In the genomic region with DNA sequence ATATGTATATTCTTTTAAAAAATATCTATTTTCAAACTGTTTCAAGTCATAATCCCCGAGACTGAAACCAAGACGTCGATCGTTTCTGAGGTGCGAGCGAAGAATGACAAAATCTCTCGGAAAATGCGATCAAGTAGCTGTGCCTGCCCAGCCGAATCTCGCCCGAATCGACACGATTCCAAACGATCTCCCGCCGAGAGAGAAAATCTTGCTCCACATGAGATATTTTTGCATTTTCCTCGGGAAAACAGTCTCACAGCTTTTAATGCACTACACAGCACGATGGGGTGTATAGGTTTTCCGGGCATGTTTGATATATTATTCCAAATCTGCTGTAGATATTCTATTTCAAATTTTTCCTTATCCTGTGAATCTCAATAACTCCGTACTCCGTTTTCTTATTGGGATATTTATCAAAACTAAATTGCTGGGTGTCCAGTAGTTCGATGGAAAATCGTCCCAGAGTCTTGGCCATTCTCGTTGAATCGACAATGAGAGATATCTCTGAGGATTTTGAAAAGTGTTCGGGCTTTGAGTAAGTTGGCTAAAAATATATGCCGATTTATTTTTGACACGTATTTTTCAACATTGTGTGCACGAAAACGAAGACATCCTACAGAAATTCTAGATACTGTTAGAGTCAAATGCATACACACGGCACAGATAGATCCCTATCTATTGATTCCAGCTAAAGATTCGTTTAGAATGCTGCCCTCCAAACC, we compare ENCODE assay signal across 1 fruit fly cellular context.
TF ChIP-seq lines count a peak whose summit lies in the region.

A gene (minus strand): TSS at position 88 of the 722 bp plus-strand sequence.

TF ChIP-seq in whole organism, embryonic, 481 proteins besides CTCF, POLR2A, EP300 and RAD21 (continued from another document and continues in another):
- peak; percentile 93 for TF ChIP-seq dysf (GFP tag; IDR thresholded peaks at IDR 0.05; lab: Robert Waterston, UW)
- peak; percentile 91 for TF ChIP-seq CG4730 (GFP tag; IDR thresholded peaks at IDR 0.05; lab: Robert Waterston, UW)
- peak; percentile 91 for TF ChIP-seq CG2712 (tag; optimal IDR thresholded peaks at IDR 0.05; lab: Kevin White, UChicago)
- peak; percentile 93 for TF ChIP-seq CG17359 (tag; optimal IDR thresholded peaks at IDR 0.05; lab: Kevin White, UChicago)
- TF ChIP-seq fd96Cb (tag; optimal IDR thresholded peaks at IDR 0.05; lab: Kevin White, UChicago) = peak; percentile 82
- peak; percentile 82 for TF ChIP-seq Taf1 (GFP tag; IDR thresholded peaks at IDR 0.05; lab: Robert Waterston, UW)
- no peak for TF ChIP-seq crol (GFP tag; IDR thresholded peaks at IDR 0.05; lab: Robert Waterston, UW)
- peak in 1 of 2 experiments; percentile 45 for TF ChIP-seq crp (GFP tag; optimal IDR thresholded peaks at IDR 0.05; lab: Kevin White, UChicago)
- peak; percentile 87 for TF ChIP-seq B-H1 (GFP tag; IDR thresholded peaks at IDR 0.05; lab: Robert Waterston, UW)
- peak; percentile 94 for TF ChIP-seq Rfx (GFP tag; IDR thresholded peaks at IDR 0.05; lab: Robert Waterston, UW)
- TF ChIP-seq CG10462 (GFP tag; optimal IDR thresholded peaks at IDR 0.05; lab: Kevin White, UChicago) = peak; percentile 83
- peak; percentile 91 for TF ChIP-seq Deaf1 (tag; optimal IDR thresholded peaks at IDR 0.05; lab: Kevin White, UChicago)
- TF ChIP-seq Asciz (GFP tag; optimal IDR thresholded peaks at IDR 0.05; lab: Kevin White, UChicago) = peak; percentile 81
- TF ChIP-seq CG13424 (tag; optimal IDR thresholded peaks at IDR 0.05; lab: Kevin White, UChicago) = peak; percentile 97
- peak; percentile 47 for TF ChIP-seq CG6654 (GFP tag; optimal IDR thresholded peaks at IDR 0.05; lab: Kevin White, UChicago)
- no peak for TF ChIP-seq CG6791 (GFP tag; IDR thresholded peaks at IDR 0.05; lab: Robert Waterston, UW; ENCODE audit: partially characterized antibody)
- peak; percentile 89 for TF ChIP-seq Mad (GFP tag; optimal IDR thresholded peaks at IDR 0.05; lab: Kevin White, UChicago)
- peak; percentile 89 for TF ChIP-seq Hr3 (GFP tag; optimal IDR thresholded peaks at IDR 0.05; lab: Kevin White, UChicago)
- TF ChIP-seq CG2129 (GFP tag; IDR thresholded peaks at IDR 0.05; lab: Robert Waterston, UW; ENCODE audit: partially characterized antibody) = no peak
- TF ChIP-seq Awh (GFP tag; IDR thresholded peaks at IDR 0.05; lab: Robert Waterston, UW) = peak; percentile 90
- TF ChIP-seq pum (GFP tag; optimal IDR thresholded peaks at IDR 0.05; lab: Kevin White, UChicago) = peak; percentile 84
- TF ChIP-seq Antp (GFP tag; optimal IDR thresholded peaks at IDR 0.05; lab: Kevin White, UChicago) = peak; percentile 86
- TF ChIP-seq CG10267 (tag; optimal IDR thresholded peaks at IDR 0.05; lab: Kevin White, UChicago) = peak; percentile 86
- TF ChIP-seq CG11398 (GFP tag; optimal IDR thresholded peaks at IDR 0.05; lab: Kevin White, UChicago) = peak; percentile 91
- TF ChIP-seq CG12155 (GFP tag; optimal IDR thresholded peaks at IDR 0.05; lab: Kevin White, UChicago) = peak; percentile 89
- TF ChIP-seq YL-1 (GFP tag; optimal IDR thresholded peaks at IDR 0.05; lab: Kevin White, UChicago) = peak; percentile 16
- peak; percentile 28 for TF ChIP-seq CG8359 (GFP tag; optimal IDR thresholded peaks at IDR 0.05; lab: Kevin White, UChicago; ENCODE audit: borderline replicate concordance)
- TF ChIP-seq peb (GFP tag; IDR thresholded peaks at IDR 0.05; lab: Robert Waterston, UW) = peak; percentile 75
- no peak for TF ChIP-seq cad (GFP tag; optimal IDR thresholded peaks at IDR 0.05; lab: Kevin White, UChicago)
- peak; percentile 88 for TF ChIP-seq dm (GFP tag; optimal IDR thresholded peaks at IDR 0.05; lab: Kevin White, UChicago)
- peak; percentile 93 for TF ChIP-seq lmd (GFP tag; IDR thresholded peaks at IDR 0.05; lab: Robert Waterston, UW)
- peak; percentile 85 for TF ChIP-seq CG12236 (GFP tag; optimal IDR thresholded peaks at IDR 0.05; lab: Kevin White, UChicago)
- TF ChIP-seq CG6765 (GFP tag; optimal IDR thresholded peaks at IDR 0.05; lab: Kevin White, UChicago) = peak; percentile 56
- peak; percentile 75 for TF ChIP-seq mam (GFP tag; optimal IDR thresholded peaks at IDR 0.05; lab: Kevin White, UChicago)
- peak; percentile 71 for TF ChIP-seq scrt (GFP tag; optimal IDR thresholded peaks at IDR 0.05; lab: Kevin White, UChicago)
- TF ChIP-seq CG5245 (GFP tag; optimal IDR thresholded peaks at IDR 0.05; lab: Kevin White, UChicago) = peak; percentile 71
- TF ChIP-seq CG6254 (GFP tag; optimal IDR thresholded peaks at IDR 0.05; lab: Kevin White, UChicago) = peak; percentile 68
- TF ChIP-seq tap (tag; optimal IDR thresholded peaks at IDR 0.05; lab: Kevin White, UChicago) = peak; percentile 92
- TF ChIP-seq Bteb2 (GFP tag; optimal IDR thresholded peaks at IDR 0.05; lab: Kevin White, UChicago) = peak; percentile 90
- TF ChIP-seq Ssrp (tag; optimal IDR thresholded peaks at IDR 0.05; lab: Kevin White, UChicago) = peak; percentile 91
- TF ChIP-seq CG12071 (GFP tag; optimal IDR thresholded peaks at IDR 0.05; lab: Kevin White, UChicago) = peak; percentile 78
- peak; percentile 94 for TF ChIP-seq CG8944 (GFP tag; optimal IDR thresholded peaks at IDR 0.05; lab: Kevin White, UChicago)
- TF ChIP-seq D (optimal IDR thresholded peaks at IDR 0.05; lab: Kevin White, UChicago) = no peak
- TF ChIP-seq D (GFP tag; optimal IDR thresholded peaks at IDR 0.05; lab: Kevin White, UChicago) = peak; percentile 79
- peak; percentile 91 for TF ChIP-seq ken (GFP tag; IDR thresholded peaks at IDR 0.05; lab: Robert Waterston, UW)
- peak; percentile 79 for TF ChIP-seq repo (GFP tag; optimal IDR thresholded peaks at IDR 0.05; lab: Kevin White, UChicago)
- TF ChIP-seq prd (optimal IDR thresholded peaks at IDR 0.05; lab: Kevin White, UChicago) = no peak
- TF ChIP-seq prd (GFP tag; IDR thresholded peaks at IDR 0.05; lab: Robert Waterston, UW) = peak; percentile 92
- TF ChIP-seq CG8281 (tag; optimal IDR thresholded peaks at IDR 0.05; lab: Kevin White, UChicago) = peak; percentile 80
- peak; percentile 93 for TF ChIP-seq Xrp1 (GFP tag; IDR thresholded peaks at IDR 0.05; lab: Robert Waterston, UW)
- peak; percentile 80 for TF ChIP-seq CG1792 (GFP tag; optimal IDR thresholded peaks at IDR 0.05; lab: Kevin White, UChicago)
- no peak for TF ChIP-seq vnd (GFP tag; IDR thresholded peaks at IDR 0.05; lab: Robert Waterston, UW; ENCODE audit: partially characterized antibody)
- no peak for TF ChIP-seq ato (GFP tag; IDR thresholded peaks at IDR 0.05; lab: Robert Waterston, UW; ENCODE audit: partially characterized antibody)
- peak; percentile 42 for TF ChIP-seq crc (GFP tag; optimal IDR thresholded peaks at IDR 0.05; lab: Kevin White, UChicago)
- TF ChIP-seq ewg (GFP tag; optimal IDR thresholded peaks at IDR 0.05; lab: Kevin White, UChicago) = peak; percentile 82
- peak; percentile 28 for TF ChIP-seq grn (GFP tag; optimal IDR thresholded peaks at IDR 0.05; lab: Kevin White, UChicago)
- peak; percentile 93 for TF ChIP-seq oc (tag; optimal IDR thresholded peaks at IDR 0.05; lab: Kevin White, UChicago)
- TF ChIP-seq gcm (GFP tag; optimal IDR thresholded peaks at IDR 0.05; lab: Kevin White, UChicago) = peak; percentile 81
- TF ChIP-seq shn (GFP tag; optimal IDR thresholded peaks at IDR 0.05; lab: Kevin White, UChicago) = peak; percentile 88
- peak; percentile 68 for TF ChIP-seq trem (tag; optimal IDR thresholded peaks at IDR 0.05; lab: Kevin White, UChicago)
- TF ChIP-seq CG2120 (GFP tag; optimal IDR thresholded peaks at IDR 0.05; lab: Kevin White, UChicago) = peak; percentile 94
- peak; percentile 84 for TF ChIP-seq danr (GFP tag; IDR thresholded peaks at IDR 0.05; lab: Robert Waterston, UW)
- peak; percentile 95 for TF ChIP-seq PHDP (tag; optimal IDR thresholded peaks at IDR 0.05; lab: Kevin White, UChicago)
- peak; percentile 72 for TF ChIP-seq Ets97D (GFP tag; optimal IDR thresholded peaks at IDR 0.05; lab: Kevin White, UChicago)
- peak; percentile 86 for TF ChIP-seq ttk (GFP tag; IDR thresholded peaks at IDR 0.05; lab: Robert Waterston, UW)
- no peak for TF ChIP-seq cg (GFP tag; optimal IDR thresholded peaks at IDR 0.05; lab: Kevin White, UChicago)
- TF ChIP-seq fd64A (GFP tag; optimal IDR thresholded peaks at IDR 0.05; lab: Kevin White, UChicago) = peak; percentile 37
- no peak for TF ChIP-seq BEAF-32 (GFP tag; optimal IDR thresholded peaks at IDR 0.05; lab: Kevin White, UChicago)
- peak; percentile 93 for TF ChIP-seq tx (GFP tag; optimal IDR thresholded peaks at IDR 0.05; lab: Kevin White, UChicago)
- no peak for TF ChIP-seq pita (GFP tag; optimal IDR thresholded peaks at IDR 0.05; lab: Kevin White, UChicago)
- TF ChIP-seq CG16779 (GFP tag; IDR thresholded peaks at IDR 0.05; lab: Robert Waterston, UW) = peak; percentile 67
- peak; percentile 94 for TF ChIP-seq Sox102F (GFP tag; optimal IDR thresholded peaks at IDR 0.05; lab: Kevin White, UChicago)
- peak; percentile 89 for TF ChIP-seq tio (GFP tag; optimal IDR thresholded peaks at IDR 0.05; lab: Kevin White, UChicago)
- TF ChIP-seq pho (GFP tag; optimal IDR thresholded peaks at IDR 0.05; lab: Kevin White, UChicago) = peak; percentile 92
- peak; percentile 77 for TF ChIP-seq Six4 (GFP tag; optimal IDR thresholded peaks at IDR 0.05; lab: Kevin White, UChicago)
- no peak for TF ChIP-seq CG7963 (GFP tag; IDR thresholded peaks at IDR 0.05; lab: Robert Waterston, UW; ENCODE audit: partially characterized antibody)
- TF ChIP-seq Vsx1 (GFP tag; optimal IDR thresholded peaks at IDR 0.05; lab: Kevin White, UChicago) = peak; percentile 50
- TF ChIP-seq Dad (GFP tag; optimal IDR thresholded peaks at IDR 0.05; lab: Kevin White, UChicago) = peak; percentile 66
- TF ChIP-seq fu2 (GFP tag; optimal IDR thresholded peaks at IDR 0.05; lab: Kevin White, UChicago) = peak; percentile 87
- peak; percentile 73 for TF ChIP-seq Myb (GFP tag; optimal IDR thresholded peaks at IDR 0.05; lab: Kevin White, UChicago)
- peak; percentile 80 for TF ChIP-seq dimm (GFP tag; IDR thresholded peaks at IDR 0.05; lab: Robert Waterston, UW)
- TF ChIP-seq Tbp (GFP tag; optimal IDR thresholded peaks at IDR 0.05; lab: Kevin White, UChicago) = no peak
- peak; percentile 85 for TF ChIP-seq CG17912 (GFP tag; optimal IDR thresholded peaks at IDR 0.05; lab: Kevin White, UChicago)
- peak; percentile 83 for TF ChIP-seq lab (GFP tag; optimal IDR thresholded peaks at IDR 0.05; lab: Kevin White, UChicago)
- peak; percentile 92 for TF ChIP-seq CG13296 (GFP tag; optimal IDR thresholded peaks at IDR 0.05; lab: Kevin White, UChicago)
- TF ChIP-seq onecut (GFP tag; IDR thresholded peaks at IDR 0.05; lab: Robert Waterston, UW) = peak; percentile 77
- TF ChIP-seq CG31365 (tag; optimal IDR thresholded peaks at IDR 0.05; lab: Kevin White, UChicago) = peak; percentile 70
- TF ChIP-seq CG30403 (GFP tag; optimal IDR thresholded peaks at IDR 0.05; lab: Kevin White, UChicago) = peak; percentile 91
- TF ChIP-seq chinmo (GFP tag; IDR thresholded peaks at IDR 0.05; lab: Robert Waterston, UW; ENCODE audit: partially characterized antibody) = no peak
- peak; percentile 79 for TF ChIP-seq CG11085 (GFP tag; IDR thresholded peaks at IDR 0.05; lab: Robert Waterston, UW)
- peak; percentile 86 for TF ChIP-seq gsb (GFP tag; IDR thresholded peaks at IDR 0.05; lab: Robert Waterston, UW)
- TF ChIP-seq gt (GFP tag; IDR thresholded peaks at IDR 0.05; lab: Robert Waterston, UW) = peak; percentile 65
- peak; percentile 92 for TF ChIP-seq az2 (GFP tag; optimal IDR thresholded peaks at IDR 0.05; lab: Kevin White, UChicago)
- TF ChIP-seq Chrac-16 (GFP tag; optimal IDR thresholded peaks at IDR 0.05; lab: Kevin White, UChicago) = peak; percentile 89
- TF ChIP-seq CkIIα-i1 (GFP tag; IDR thresholded peaks at IDR 0.05; lab: Robert Waterston, UW) = peak; percentile 19; the same call in 1 of the 2 replicates
- TF ChIP-seq CG12219 (GFP tag; optimal IDR thresholded peaks at IDR 0.05; lab: Kevin White, UChicago) = peak; percentile 94
- peak; percentile 86 for TF ChIP-seq wdn (GFP tag; IDR thresholded peaks at IDR 0.05; lab: Robert Waterston, UW)
- TF ChIP-seq dan (GFP tag; IDR thresholded peaks at IDR 0.05; lab: Robert Waterston, UW) = peak; percentile 66; the same call in 1 of the 2 replicates
- no peak for TF ChIP-seq ash1 (GFP tag; optimal IDR thresholded peaks at IDR 0.05; lab: Kevin White, UChicago)
- TF ChIP-seq zfh1 (GFP tag; IDR thresholded peaks at IDR 0.05; lab: Robert Waterston, UW) = peak; percentile 89
- peak; percentile 87 for TF ChIP-seq sisA (GFP tag; IDR thresholded peaks at IDR 0.05; lab: Robert Waterston, UW)
- TF ChIP-seq ERR (GFP tag; optimal IDR thresholded peaks at IDR 0.05; lab: Kevin White, UChicago) = peak; percentile 92
- no peak for TF ChIP-seq MESR4 (GFP tag; optimal IDR thresholded peaks at IDR 0.05; lab: Kevin White, UChicago)
- no peak for TF ChIP-seq lbe (GFP tag; optimal IDR thresholded peaks at IDR 0.05; lab: Kevin White, UChicago)
- peak; percentile 81 for TF ChIP-seq caup (GFP tag; optimal IDR thresholded peaks at IDR 0.05; lab: Kevin White, UChicago; ENCODE audit: severe bottlenecking)
- TF ChIP-seq sens (GFP tag; lab: Kevin White, UChicago) = peak; percentile 99
- peak; percentile 93 for TF ChIP-seq CG15601 (tag; optimal IDR thresholded peaks at IDR 0.05; lab: Kevin White, UChicago)
- peak; percentile 80 for TF ChIP-seq CG3065 (GFP tag; optimal IDR thresholded peaks at IDR 0.05; lab: Kevin White, UChicago)
- peak; percentile 90 for TF ChIP-seq sob (GFP tag; IDR thresholded peaks at IDR 0.05; lab: Robert Waterston, UW)
- TF ChIP-seq Pdp1 (GFP tag; optimal IDR thresholded peaks at IDR 0.05; lab: Kevin White, UChicago) = peak; percentile 82 to 84
- peak; percentile 92 for TF ChIP-seq CG9817 (tag; optimal IDR thresholded peaks at IDR 0.05; lab: Kevin White, UChicago)
- no peak for TF ChIP-seq mld (GFP tag; IDR thresholded peaks at IDR 0.05; lab: Robert Waterston, UW; ENCODE audit: partially characterized antibody)
- TF ChIP-seq toy (GFP tag; IDR thresholded peaks at IDR 0.05; lab: Robert Waterston, UW) = peak; percentile 64
- peak; percentile 78 for TF ChIP-seq pnt (GFP tag; optimal IDR thresholded peaks at IDR 0.05; lab: Kevin White, UChicago)
- peak; percentile 76 for TF ChIP-seq Poxn (GFP tag; IDR thresholded peaks at IDR 0.05; lab: Robert Waterston, UW)
- peak; percentile 79 for TF ChIP-seq CG1647 (GFP tag; optimal IDR thresholded peaks at IDR 0.05; lab: Kevin White, UChicago)
- peak; percentile 89 for TF ChIP-seq CG18262 (tag; optimal IDR thresholded peaks at IDR 0.05; lab: Kevin White, UChicago)
- peak; percentile 21 for TF ChIP-seq Max (GFP tag; optimal IDR thresholded peaks at IDR 0.05; lab: Kevin White, UChicago)
- TF ChIP-seq BtbVII (GFP tag; optimal IDR thresholded peaks at IDR 0.05; lab: Kevin White, UChicago) = peak; percentile 55
- peak; percentile 88 for TF ChIP-seq E2f1 (GFP tag; IDR thresholded peaks at IDR 0.05; lab: Robert Waterston, UW)
- TF ChIP-seq hkb (optimal IDR thresholded peaks at IDR 0.05; lab: Kevin White, UChicago) = no peak
- TF ChIP-seq hkb (GFP tag; IDR thresholded peaks at IDR 0.05; lab: Robert Waterston, UW) = peak; percentile 90
- TF ChIP-seq Oaz (GFP tag; IDR thresholded peaks at IDR 0.05; lab: Robert Waterston, UW) = peak; percentile 72
